Fruit fly (Drosophila melanogaster): ENCODE results near the gene mtd.

mtd gene

DNA sequence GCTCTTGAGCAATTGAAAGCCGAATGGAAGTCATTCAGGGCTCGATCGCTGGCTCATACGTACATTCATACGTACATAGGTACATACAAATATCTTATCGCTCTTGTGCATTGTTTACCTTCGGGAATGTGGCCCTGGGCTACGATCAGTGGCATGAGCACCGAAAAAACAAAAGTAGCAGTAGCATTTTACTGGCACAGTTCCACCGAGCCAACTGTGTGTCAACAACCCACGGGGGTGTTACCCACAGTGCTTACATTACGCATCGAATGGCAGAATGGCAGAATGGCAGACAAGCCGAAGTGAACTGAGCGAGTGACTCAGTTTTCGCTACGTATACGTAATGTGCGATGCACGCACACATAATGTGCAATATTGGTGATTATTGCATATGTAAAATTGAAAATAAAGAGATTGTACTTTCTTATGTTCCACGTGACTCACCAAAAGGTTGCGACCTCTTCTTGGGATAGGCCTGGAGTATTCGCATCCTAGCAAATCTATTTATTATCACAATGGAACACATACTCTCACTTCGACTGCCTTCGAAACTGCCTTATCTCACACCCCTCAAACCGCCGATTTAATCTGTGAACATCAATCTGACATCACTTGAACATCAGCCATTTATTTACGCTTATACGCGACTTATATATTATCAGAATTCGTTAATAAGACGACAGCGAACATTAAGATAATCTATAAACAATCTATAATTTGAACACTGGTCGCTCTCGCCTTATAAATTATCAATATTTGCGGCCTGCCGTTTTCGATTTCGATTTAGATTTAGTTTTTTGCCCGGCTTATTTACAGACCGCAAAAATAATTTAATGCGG is 47.1 kb downstream of the mtd start (continued):
- TF ChIP-seq sna (GFP tag; IDR thresholded peaks at IDR 0.05; ENCODE audit: partially characterized antibody) = no peak
- TF ChIP-seq otp (GFP tag; IDR thresholded peaks at IDR 0.05) = peak; percentile 46; the same call in 1 of the 3 replicates
- peak in 1 of 2 experiments; percentile 81 for TF ChIP-seq tll (GFP tag; optimal IDR thresholded peaks at IDR 0.05)
- TF ChIP-seq CG17328 (GFP tag; IDR thresholded peaks at IDR 0.05) = 0 out of 2 replicates have a peak, but pooled peaks have one; percentile 6
- peak; percentile 7 for TF ChIP-seq CG12659 (GFP tag; optimal IDR thresholded peaks at IDR 0.05)
- no peak for TF ChIP-seq CG15269 (tag; optimal IDR thresholded peaks at IDR 0.05)
- TF ChIP-seq CG12942 (GFP tag; optimal IDR thresholded peaks at IDR 0.05) = no peak
- TF ChIP-seq CG6272 (GFP tag; IDR thresholded peaks at IDR 0.05) = no peak
- peak; percentile 10; the same call in 1 of the 2 replicates for TF ChIP-seq slbo (GFP tag; IDR thresholded peaks at IDR 0.05)
- no peak for TF ChIP-seq prd (optimal IDR thresholded peaks at IDR 0.05)
- TF ChIP-seq prd (GFP tag; IDR thresholded peaks at IDR 0.05) = peak; percentile 33; the same call in 1 of the 3 replicates

DNA sequence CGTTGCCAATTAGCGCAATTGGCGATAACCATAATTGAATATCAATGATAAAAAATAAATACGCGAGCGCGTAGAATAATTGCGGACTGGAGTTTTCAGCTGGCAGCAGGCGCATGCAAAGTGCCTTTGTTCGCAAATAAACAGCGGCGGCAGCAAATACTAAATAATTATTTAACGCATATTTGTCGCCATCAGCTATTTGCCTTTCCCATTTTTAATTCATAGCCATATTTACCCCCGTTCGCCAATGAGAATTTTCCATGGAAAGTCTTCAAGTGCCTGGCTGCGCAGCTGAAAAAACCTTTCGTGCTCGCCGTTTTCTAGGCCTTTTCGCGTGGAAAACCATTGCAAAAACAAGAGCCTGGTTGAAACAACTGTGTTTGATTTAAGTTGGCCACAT is 48.3 kb downstream of the mtd start:
- TF ChIP-seq Nf-YB (GFP tag; optimal IDR thresholded peaks at IDR 0.05) (no peak), lab (GFP tag; optimal IDR thresholded peaks at IDR 0.05) (peak; percentile 78), CG17802 (tag; optimal IDR thresholded peaks at IDR 0.05) (no peak), CG11695 (GFP tag; IDR thresholded peaks at IDR 0.05) (no peak), CG2678 (tag; optimal IDR thresholded peaks at IDR 0.05) (peak; percentile 46), schlank (tag; optimal IDR thresholded peaks at IDR 0.05) (peak; percentile 36), CG9215 (GFP tag; IDR thresholded peaks at IDR 0.05) (no peak), CG34224 (GFP tag; IDR thresholded peaks at IDR 0.05; ENCODE audit: partially characterized antibody) (no peak), Dref (GFP tag; IDR thresholded peaks at IDR 0.05) (no peak), Side (GFP tag; optimal IDR thresholded peaks at IDR 0.05) (no peak), her (GFP tag; optimal IDR thresholded peaks at IDR 0.05) (no peak), cwo (GFP tag; optimal IDR thresholded peaks at IDR 0.05) (peak; percentile 18), CG9437 (GFP tag; optimal IDR thresholded peaks at IDR 0.05) (no peak), CG8388 (GFP tag; optimal IDR thresholded peaks at IDR 0.05) (no peak), CG10321 (GFP tag; IDR thresholded peaks at IDR 0.05) (no peak), CG7987 (GFP tag; optimal IDR thresholded peaks at IDR 0.05) (no peak), trh (GFP tag; optimal IDR thresholded peaks at IDR 0.05) (no peak), sens (GFP tag) (peak; percentile 14), sim (GFP tag; IDR thresholded peaks at IDR 0.05) (no peak), pros (GFP tag; optimal IDR thresholded peaks at IDR 0.05) (no peak), NFAT (GFP tag; IDR thresholded peaks at IDR 0.05) (0 out of 2 replicates have a peak, but pooled peaks have one; percentile 29), BtbVII (GFP tag; optimal IDR thresholded peaks at IDR 0.05) (peak; percentile 29), jing (GFP tag; optimal IDR thresholded peaks at IDR 0.05) (no peak), Hmr (GFP tag; optimal IDR thresholded peaks at IDR 0.05) (peak; percentile 58), CG14441 (GFP tag; IDR thresholded peaks at IDR 0.05) (no peak), CG8478 (optimal IDR thresholded peaks at IDR 0.05) (no peak), CG31388 (GFP tag; optimal IDR thresholded peaks at IDR 0.05) (no peak), Hr39 (optimal IDR thresholded peaks at IDR 0.05) (no peak), CG4854 (GFP tag; optimal IDR thresholded peaks at IDR 0.05) (no peak), yki (optimal IDR thresholded peaks at IDR 0.05) (no peak), NK7.1 (GFP tag; optimal IDR thresholded peaks at IDR 0.05) (no peak), CG15514 (GFP tag; optimal IDR thresholded peaks at IDR 0.05) (peak; percentile 43), CG6272 (GFP tag; IDR thresholded peaks at IDR 0.05) (no peak), zf30C (GFP tag; optimal IDR thresholded peaks at IDR 0.05) (no peak), CG6854 (GFP tag; optimal IDR thresholded peaks at IDR 0.05) (peak; percentile 8), hkb (optimal IDR thresholded peaks at IDR 0.05) (no peak), hkb (GFP tag; IDR thresholded peaks at IDR 0.05) (no peak), CG1233 (GFP tag; optimal IDR thresholded peaks at IDR 0.05) (peak; percentile 20), zfh1 (GFP tag; IDR thresholded peaks at IDR 0.05) (no peak), CG10462 (GFP tag; optimal IDR thresholded peaks at IDR 0.05) (no peak)

Data from whole organism, embryonic.